Worm (Caenorhabditis elegans) whole organism, L1 larva: Measurements from ENCODE around the gene F53F8.6.
A peak's percentile ranks its signal among the peaks of the same experiment; 100 is the strongest.

Source experiments
- C04F5.9 ChIP-seq: sonication (generic microtip); optimal IDR thresholded peaks from 2 replicates; lab custom pipeline; 2016; ENCODE audit warnings: missing genetic modification characterization, missing compliant biosample characterization
- aha-1 ChIP-seq: fragments of 150-350 bp; optimal IDR thresholded peaks from 2 replicates; lab custom pipeline; 2014; ENCODE audit warnings: missing biosample characterization, missing genetic modification characterization
- alr-1 ChIP-seq: fragments of 200-800 bp; sonication (Bioruptor generic); optimal IDR thresholded peaks from 2 replicates; lab custom pipeline; 2018; ENCODE audit warnings: borderline replicate concordance, mild to moderate bottlenecking, missing genetic modification characterization, missing compliant biosample characterization
- ama-1 ChIP-seq: fragments of 150-350 bp; optimal IDR thresholded peaks from 2 replicates; lab custom pipeline; 2014
- blmp-1 ChIP-seq: fragments of 150-350 bp; optimal IDR thresholded peaks from 2 replicates; lab custom pipeline; 2014; ENCODE audit warnings: missing biosample characterization, missing genetic modification characterization
- ceh-88 ChIP-seq: fragments of 200-800 bp; sonication (Bioruptor generic); IDR thresholded peaks from 2 replicates; pipeline ENCODE4 v1.3.6; 2022; ENCODE audit warnings: missing genetic modification characterization, missing compliant biosample characterization
- ceh-90 ChIP-seq: sonication (generic microtip); optimal IDR thresholded peaks from 2 replicates; lab custom pipeline; 2016; ENCODE audit warnings: missing genetic modification characterization, missing compliant biosample characterization
- ces-1 ChIP-seq: fragments of 150-350 bp; optimal IDR thresholded peaks from 2 replicates; lab custom pipeline; 2014; ENCODE audit warnings: missing biosample characterization, missing genetic modification reagents, missing genetic modification characterization
- efl-1 ChIP-seq, 4 experiments: fragments of 150-350 bp; optimal IDR thresholded peaks in 3 of 4; peaks in 1 of 4; 1 replicate in 1 of 4; 2 replicates in 3 of 4; lab custom pipeline; 2014; ENCODE audit warnings: missing biosample characterization in 2 of 4, missing genetic modification characterization in 2 of 4, missing genetic modification reagents in 2 of 4
- elt-2 ChIP-seq: sonication (generic microtip); optimal IDR thresholded peaks from 2 replicates; lab custom pipeline; 2016; ENCODE audit warnings: missing genetic modification characterization, mild to moderate bottlenecking, inconsistent platforms, missing compliant biosample characterization, missing genetic modification reagents
- elt-3 ChIP-seq, 6 experiments: fragments of 150-350 bp in 1 of 6; sonication (generic microtip); optimal IDR thresholded peaks; 2 replicates each; lab custom pipeline; 2017 to 2018; ENCODE audit warnings: missing biosample characterization in 6 of 6, missing genetic modification characterization in 6 of 6, inconsistent platforms in 1 of 6
- ets-5 ChIP-seq: fragments of 200-800 bp; sonication (Bioruptor generic); IDR thresholded peaks from 2 replicates; pipeline ENCODE4 v1.3.6; 2022; ENCODE audit warnings: missing genetic modification characterization, missing compliant biosample characterization
- fos-1 ChIP-seq: fragments of 150-350 bp; optimal IDR thresholded peaks from 2 replicates; lab custom pipeline; 2014; ENCODE audit warnings: missing biosample characterization, missing genetic modification characterization
- grh-1 ChIP-seq: fragments of 200-800 bp; sonication (Bioruptor generic); IDR thresholded peaks from 2 replicates; pipeline ENCODE4 v1.3.6; 2022; ENCODE audit warnings: missing genetic modification reagents, missing genetic modification characterization, missing compliant biosample characterization
- hpl-2 ChIP-seq: fragments of 150-350 bp; optimal IDR thresholded peaks from 2 replicates; lab custom pipeline; 2014; ENCODE audit warnings: missing biosample characterization, missing genetic modification reagents, missing genetic modification characterization
- isw-1 ChIP-seq: fragments of 200-800 bp; sonication (Bioruptor generic); IDR thresholded peaks from 2 replicates; pipeline ENCODE4 v1.3.6; 2022; ENCODE audit warnings: missing genetic modification characterization, missing compliant biosample characterization
- jun-1 ChIP-seq: fragments of 150-350 bp; optimal IDR thresholded peaks from 2 replicates; lab custom pipeline; 2014; ENCODE audit warnings: missing biosample characterization, missing genetic modification reagents, missing genetic modification characterization
- lin-35 ChIP-seq, 2 experiments: fragments of 150-350 bp; optimal IDR thresholded peaks; 2 replicates each; lab custom pipeline; 2014; ENCODE audit warnings: missing biosample characterization in 2 of 2, missing genetic modification characterization in 2 of 2, missing genetic modification reagents in 2 of 2
- lir-3 ChIP-seq: sonication (generic microtip); optimal IDR thresholded peaks from 2 replicates; lab custom pipeline; 2016; ENCODE audit warnings: mild to moderate bottlenecking, missing genetic modification characterization, moderate library complexity, missing compliant biosample characterization; ENCODE audit not compliant: poor library complexity
- lsy-2 ChIP-seq, 2 experiments: fragments of 150-350 bp; optimal IDR thresholded peaks; 2 replicates each; lab custom pipeline; 2014; ENCODE audit warnings: missing biosample characterization in 2 of 2, missing genetic modification characterization in 2 of 2
- mab-9 ChIP-seq: fragments of 200-800 bp; sonication (Bioruptor generic); IDR thresholded peaks from 2 replicates; pipeline ENCODE4 v1.3.6; 2022; ENCODE audit warnings: missing genetic modification reagents, missing genetic modification characterization, missing compliant biosample characterization
- mef-2 ChIP-seq: fragments of 150-350 bp; optimal IDR thresholded peaks from 2 replicates; lab custom pipeline; 2014; ENCODE audit warnings: missing biosample characterization, missing genetic modification characterization
- mep-1 ChIP-seq: fragments of 150-350 bp; optimal IDR thresholded peaks from 2 replicates; lab custom pipeline; 2014; ENCODE audit warnings: missing biosample characterization, missing genetic modification characterization
- nhr-11 ChIP-seq: fragments of 150-350 bp; optimal IDR thresholded peaks from 2 replicates; lab custom pipeline; 2014; ENCODE audit warnings: missing biosample characterization, missing genetic modification characterization
- nhr-12 ChIP-seq: sonication (generic microtip); optimal IDR thresholded peaks from 2 replicates; lab custom pipeline; 2017; ENCODE audit warnings: missing biosample characterization, missing genetic modification characterization
- nhr-20 ChIP-seq: sonication (generic microtip); optimal IDR thresholded peaks from 2 replicates; lab custom pipeline; 2016; ENCODE audit warnings: mild to moderate bottlenecking, missing genetic modification characterization, missing compliant biosample characterization
- nhr-237 ChIP-seq: fragments of 150-350 bp; optimal IDR thresholded peaks from 2 replicates; lab custom pipeline; 2014; ENCODE audit warnings: missing biosample characterization, missing genetic modification characterization
- nhr-28 ChIP-seq: fragments of 150-350 bp; optimal IDR thresholded peaks from 2 replicates; lab custom pipeline; 2014; ENCODE audit warnings: missing biosample characterization, missing genetic modification characterization
- nhr-47 ChIP-seq: sonication (generic microtip); optimal IDR thresholded peaks from 2 replicates; lab custom pipeline; 2016; ENCODE audit warnings: mild to moderate bottlenecking, missing genetic modification characterization, moderate library complexity, missing compliant biosample characterization
- nhr-71 ChIP-seq: sonication (generic microtip); optimal IDR thresholded peaks from 2 replicates; lab custom pipeline; 2016; ENCODE audit warnings: mild to moderate bottlenecking, missing genetic modification characterization, moderate library complexity, missing compliant biosample characterization
- nhr-76 ChIP-seq: sonication (generic microtip); optimal IDR thresholded peaks from 2 replicates; lab custom pipeline; 2017; ENCODE audit warnings: missing biosample characterization, missing genetic modification characterization
- pag-3 ChIP-seq: sonication (generic microtip); optimal IDR thresholded peaks from 2 replicates; lab custom pipeline; 2017; ENCODE audit warnings: missing genetic modification characterization, mild to moderate bottlenecking, missing compliant biosample characterization, antibody characterized with exemption, borderline replicate concordance; ENCODE audit not compliant: insufficient read depth
- pax-3 ChIP-seq: fragments of 200-800 bp; sonication (Bioruptor generic); optimal IDR thresholded peaks from 2 replicates; lab custom pipeline; 2018; ENCODE audit warnings: mild to moderate bottlenecking, missing genetic modification characterization, moderate library complexity, missing compliant biosample characterization
- pqm-1 ChIP-seq: sonication (generic microtip); optimal IDR thresholded peaks from 3 replicates; lab custom pipeline; 2017; ENCODE audit warnings: missing biosample characterization, missing genetic modification characterization
- rnt-1 ChIP-seq: sonication (generic microtip); optimal IDR thresholded peaks from 2 replicates; lab custom pipeline; 2016; ENCODE audit warnings: mild to moderate bottlenecking, missing genetic modification characterization, moderate library complexity, missing compliant biosample characterization
- snu-23 ChIP-seq: sonication (generic microtip); optimal IDR thresholded peaks from 2 replicates; lab custom pipeline; 2016; ENCODE audit warnings: missing genetic modification characterization, missing compliant biosample characterization
- sptf-1 ChIP-seq: fragments of 150-350 bp; optimal IDR thresholded peaks from 2 replicates; lab custom pipeline; 2014; ENCODE audit warnings: missing biosample characterization, missing genetic modification characterization
- sup-37 ChIP-seq: fragments of 200-800 bp; sonication (Bioruptor generic); optimal IDR thresholded peaks from 2 replicates; lab custom pipeline; 2018; ENCODE audit warnings: mild to moderate bottlenecking, missing genetic modification characterization, missing compliant biosample characterization
- swsn-7 ChIP-seq: sonication (generic microtip); optimal IDR thresholded peaks from 2 replicates; lab custom pipeline; 2016; ENCODE audit warnings: missing genetic modification characterization, missing compliant biosample characterization
- unc-130 ChIP-seq: fragments of 150-350 bp; optimal IDR thresholded peaks from 2 replicates; lab custom pipeline; 2017; ENCODE audit warnings: missing biosample characterization, missing genetic modification characterization, inconsistent platforms
- unc-30 ChIP-seq: sonication (generic microtip); optimal IDR thresholded peaks from 2 replicates; lab custom pipeline; 2017; ENCODE audit warnings: missing biosample characterization, missing genetic modification characterization
- unc-62 ChIP-seq: fragments of 150-350 bp; optimal IDR thresholded peaks from 2 replicates; lab custom pipeline; 2014; ENCODE audit warnings: missing biosample characterization, missing genetic modification reagents, missing genetic modification characterization
- unc-86 ChIP-seq: sonication (generic microtip); optimal IDR thresholded peaks from 2 replicates; lab custom pipeline; 2016; ENCODE audit warnings: missing genetic modification characterization, missing compliant biosample characterization
- unc-98 ChIP-seq: fragments of 200-800 bp; sonication (Bioruptor generic); IDR thresholded peaks from 2 replicates; pipeline ENCODE4 v1.3.6; 2022; ENCODE audit warnings: missing genetic modification characterization, missing compliant biosample characterization
- vab-15 ChIP-seq: sonication (generic microtip); optimal IDR thresholded peaks from 2 replicates; lab custom pipeline; 2017; ENCODE audit warnings: missing genotype, mild to moderate bottlenecking, missing genetic modification characterization, missing compliant biosample characterization
- xbp-1 ChIP-seq: sonication (generic microtip); optimal IDR thresholded peaks from 2 replicates; lab custom pipeline; 2016; ENCODE audit warnings: missing genetic modification characterization, missing compliant biosample characterization
- zag-1 ChIP-seq: fragments of 150-350 bp; optimal IDR thresholded peaks from 2 replicates; lab custom pipeline; 2014; ENCODE audit warnings: missing biosample characterization, missing genetic modification characterization
- zip-4 ChIP-seq: fragments of 200-800 bp; sonication (Bioruptor generic); optimal IDR thresholded peaks from 2 replicates; lab custom pipeline; 2018; ENCODE audit warnings: mild to moderate bottlenecking, missing genetic modification characterization, moderate library complexity, missing compliant biosample characterization
- ztf-11 ChIP-seq, 2 experiments: sonication (generic microtip); optimal IDR thresholded peaks; 2 replicates each; lab custom pipeline; 2016 to 2017; ENCODE audit warnings: missing genetic modification characterization in 2 of 2, missing biosample characterization in 1 of 2, missing compliant biosample characterization in 1 of 2
- ztf-4 ChIP-seq: fragments of 150-350 bp; optimal IDR thresholded peaks from 2 replicates; lab custom pipeline; 2014; ENCODE audit warnings: missing biosample characterization, missing genetic modification characterization

Gene F53F8.6

ce11 chrV:20710156-20710555 is 6.1 kb downstream of the F53F8.6 start (continued):
- TF ChIP-seq ceh-88 (GFP tag; lab: Robert Waterston, UW) (no peak), sup-37 (GFP tag; lab: Kevin White, UChicago) (no peak), ama-1 (lab: Kevin White, UChicago) (no peak), unc-62 (GFP tag; lab: Kevin White, UChicago) (no peak), mef-2 (peak; percentile 0), unc-130 (tag; lab: Kevin White, UChicago) (peak; percentile 10), vab-15 (tag; lab: Kevin White, UChicago) (no peak), mab-9 (GFP tag; lab: Robert Waterston, UW) (no peak), unc-86 (tag; lab: Kevin White, UChicago) (peak; percentile 29), efl-1 (optimal IDR thresholded peaks at IDR 0.05; lab: Kevin White, UChicago) (peak; percentile 18 to 31), efl-1 (GFP tag; optimal IDR thresholded peaks at IDR 0.05 in 1 of 2; lab: Kevin White, UChicago) (no peak), nhr-28 (tag; lab: Kevin White, UChicago) (no peak), nhr-11 (no peak), ztf-11 (tag; optimal IDR thresholded peaks at IDR 0.05; lab: Kevin White, UChicago) (no peak), zag-1 (tag; lab: Kevin White, UChicago) (no peak), grh-1 (GFP tag; lab: Robert Waterston, UW) (no peak), alr-1 (tag; lab: Kevin White, UChicago) (no peak), swsn-7 (tag; lab: Kevin White, UChicago) (no peak), unc-30 (tag; lab: Kevin White, UChicago) (no peak), ces-1 (GFP tag; lab: Kevin White, UChicago) (no peak), ceh-90 (tag; lab: Kevin White, UChicago) (no peak), hpl-2 (GFP tag; lab: Kevin White, UChicago) (no peak)
- TF ChIP-seq, all 84 proteins: peak for 18

- TF ChIP-seq isw-1 (GFP tag; lab: Robert Waterston, UW): no peak
- TF ChIP-seq nhr-76: no peak
- no peak for TF ChIP-seq zip-4 (GFP tag; lab: Kevin White, UChicago)
- TF ChIP-seq ets-5 (GFP tag; lab: Robert Waterston, UW): no peak
- no peak for TF ChIP-seq pag-3 (tag; lab: Kevin White, UChicago)
- no peak for TF ChIP-seq pax-3 (tag; lab: Kevin White, UChicago)
- no peak for TF ChIP-seq nhr-12 (tag; lab: Kevin White, UChicago)
- TF ChIP-seq jun-1: no peak
- TF ChIP-seq hpl-2 (GFP tag; lab: Kevin White, UChicago): no peak
- TF ChIP-seq ztf-11 (tag; optimal IDR thresholded peaks at IDR 0.05; lab: Kevin White, UChicago): no peak
- TF ChIP-seq fos-1 (tag; lab: Kevin White, UChicago): no peak
- no peak for TF ChIP-seq pqm-1
- no peak for TF ChIP-seq mef-2
- no peak for TF ChIP-seq elt-2 (tag; lab: Kevin White, UChicago)
- TF ChIP-seq blmp-1 (tag; lab: Kevin White, UChicago): no peak
- TF ChIP-seq xbp-1 (tag; lab: Kevin White, UChicago): no peak
- no peak for TF ChIP-seq C04F5.9 (tag; lab: Kevin White, UChicago)
- no peak for TF ChIP-seq ceh-90 (tag; lab: Kevin White, UChicago)
- no peak for TF ChIP-seq ces-1 (GFP tag; lab: Kevin White, UChicago)
- TF ChIP-seq unc-98: no peak
- no peak for TF ChIP-seq ztf-4
- TF ChIP-seq sptf-1 (tag; lab: Kevin White, UChicago): no peak
- TF ChIP-seq lin-35 (GFP tag; optimal IDR thresholded peaks at IDR 0.05; lab: Kevin White, UChicago): no peak
- TF ChIP-seq unc-130 (tag; lab: Kevin White, UChicago): no peak
- TF ChIP-seq nhr-20 (tag; lab: Kevin White, UChicago): no peak
- no peak for TF ChIP-seq ama-1 (lab: Kevin White, UChicago)
- peak; percentile 28 for TF ChIP-seq rnt-1 (tag; lab: Kevin White, UChicago)
- no peak for TF ChIP-seq aha-1 (tag; lab: Kevin White, UChicago)
- no peak for TF ChIP-seq snu-23
- TF ChIP-seq alr-1 (tag; lab: Kevin White, UChicago): no peak
- TF ChIP-seq mep-1 (tag; lab: Kevin White, UChicago): no peak
- TF ChIP-seq nhr-47 (tag; lab: Kevin White, UChicago): peak; percentile 3
- no peak for TF ChIP-seq nhr-28 (tag; lab: Kevin White, UChicago)
- no peak for TF ChIP-seq vab-15 (tag; lab: Kevin White, UChicago)
- no peak for TF ChIP-seq elt-3 (tag; optimal IDR thresholded peaks at IDR 0.05; lab: Kevin White, UChicago)
- no peak for TF ChIP-seq lir-3 (tag; lab: Kevin White, UChicago)
- TF ChIP-seq nhr-71 (tag; lab: Kevin White, UChicago): peak; percentile 18
- no peak for TF ChIP-seq ceh-88 (GFP tag; lab: Robert Waterston, UW)
- TF ChIP-seq nhr-237 (tag; lab: Kevin White, UChicago): no peak
- TF ChIP-seq lsy-2 (tag; optimal IDR thresholded peaks at IDR 0.05; lab: Kevin White, UChicago): peak in 1 of 2 experiments; percentile 6
These were observed 6.6 kb downstream of the F53F8.6 start for ce11 chrV:20710642-20711041.
